Worm (Caenorhabditis elegans): Measurements from ENCODE around the gene cec-4.
A peak's percentile ranks its signal among the peaks of the same experiment; 100 is the strongest.
"Not testable (repeated sequence)": the region's sequence is repeated elsewhere in the genome, so short reads cannot be mapped to it uniquely, and the experiment has no call there.

The cec-4 gene

DNA sequence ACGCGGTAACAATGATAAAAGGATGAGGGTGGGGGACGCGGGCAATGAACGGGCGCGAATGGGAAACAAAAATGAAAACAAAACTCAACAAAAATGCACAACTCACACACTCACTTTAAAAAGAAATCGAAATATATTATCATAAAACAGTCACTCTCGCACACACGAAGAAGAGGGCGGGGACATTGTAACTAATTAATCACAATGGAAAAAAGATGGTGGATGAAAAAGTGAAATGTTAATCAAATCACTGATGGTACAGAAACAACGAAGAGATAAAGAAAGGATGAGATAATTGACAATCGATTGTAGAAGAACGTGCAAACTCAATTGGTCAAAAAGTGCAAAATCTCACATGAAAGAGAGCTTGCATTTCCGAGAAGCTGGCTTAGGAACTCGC lies 16.3 kb upstream of the cec-4 start:
- TF ChIP-seq ztf-11 (tag; optimal IDR thresholded peaks at IDR 0.05) (no peak), mbf-1 (tag; optimal IDR thresholded peaks at IDR 0.05) (no peak), ceh-16 (tag; optimal IDR thresholded peaks at IDR 0.05) (no peak), dmd-4 (tag; optimal IDR thresholded peaks at IDR 0.05) (no peak), mdl-1 (tag; optimal IDR thresholded peaks at IDR 0.05) (no peak), mab-5 (tag; optimal IDR thresholded peaks at IDR 0.05) (no peak), blmp-1 (tag; optimal IDR thresholded peaks at IDR 0.05; ENCODE audit: insufficient read depth) (no peak), nhr-12 (tag; optimal IDR thresholded peaks at IDR 0.05) (no peak), nhr-129 (tag; optimal IDR thresholded peaks at IDR 0.05) (no peak)

- TF ChIP-seq unc-55 (GFP tag; optimal IDR thresholded peaks at IDR 0.05) = peak; percentile 78
- peak; percentile 22 for TF ChIP-seq zag-1 (tag; optimal IDR thresholded peaks at IDR 0.05)
- peak in 1 of 2 experiments; percentile 66 for TF ChIP-seq lsy-2 (tag; optimal IDR thresholded peaks at IDR 0.05)
- no peak for TF ChIP-seq alr-1 (tag; optimal IDR thresholded peaks at IDR 0.05)
- TF ChIP-seq nhr-129 (tag; optimal IDR thresholded peaks at IDR 0.05) = peak; percentile 71
- TF ChIP-seq gmeb-1 (tag; optimal IDR thresholded peaks at IDR 0.05) = peak; percentile 33
- peak; percentile 53 for TF ChIP-seq lin-13 (GFP tag; optimal IDR thresholded peaks at IDR 0.05)
- TF ChIP-seq nhr-10 (tag; optimal IDR thresholded peaks at IDR 0.05) = no peak
- TF ChIP-seq Y55F3AM.14 (GFP tag; optimal IDR thresholded peaks at IDR 0.05) = no peak
- no peak for TF ChIP-seq ZK546.5 (tag; optimal IDR thresholded peaks at IDR 0.05)
- peak; percentile 67 for TF ChIP-seq C34F6.9 (tag; optimal IDR thresholded peaks at IDR 0.05)
- TF ChIP-seq nhr-237 (tag; optimal IDR thresholded peaks at IDR 0.05) = no peak
- TF ChIP-seq nhr-12 (tag; optimal IDR thresholded peaks at IDR 0.05) = no peak
- no peak for TF ChIP-seq nhr-11 (tag; optimal IDR thresholded peaks at IDR 0.05)
- TF ChIP-seq mab-5 (tag; optimal IDR thresholded peaks at IDR 0.05) = no peak
- TF ChIP-seq lin-11 (tag; optimal IDR thresholded peaks at IDR 0.05) = no peak
- no peak for TF ChIP-seq unc-62 (GFP tag; optimal IDR thresholded peaks at IDR 0.05)
- peak; percentile 60 for TF ChIP-seq sem-4 (tag; optimal IDR thresholded peaks at IDR 0.05)
- TF ChIP-seq crh-2 (tag; optimal IDR thresholded peaks at IDR 0.05) = peak; percentile 52
Observed at ce11 chrIV:7561614-7562142, 13.8 kb upstream of the cec-4 start, which contains the start of gene ima-3. TSS of gene ima-3 (minus strand) at chrIV:7561664.

DNA sequence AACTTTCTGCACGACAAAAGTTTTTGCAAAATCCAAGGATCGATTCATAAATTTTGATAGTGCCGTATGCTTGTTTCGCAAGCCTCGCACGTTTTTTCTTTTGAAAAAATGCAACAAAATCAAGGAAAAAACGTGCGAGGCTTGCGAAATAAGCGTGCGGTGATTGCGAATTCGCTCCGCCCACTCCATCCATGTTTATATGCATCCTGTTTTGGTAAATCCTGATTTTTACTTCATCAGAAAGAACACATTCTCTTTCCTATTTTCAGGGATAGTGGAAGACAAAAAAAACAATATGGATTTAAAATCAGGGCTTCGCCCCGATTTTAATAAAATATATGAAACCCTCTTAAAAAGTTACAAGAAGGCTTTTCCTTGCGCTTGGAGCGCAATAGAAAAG lies 11.7 kb upstream of the cec-4 start, which contains the start of gene F32E10.9:
TSS of gene F32E10.9 (minus strand) at position 101 of the 400 bp plus-strand sequence.
- not testable (repeated sequence) for TF ChIP-seq lsy-2, nhr-23, fos-1 (tag; optimal IDR thresholded peaks at IDR 0.05)

- TF ChIP-seq ama-1 (optimal IDR thresholded peaks at IDR 0.05) = no peak
- TF ChIP-seq mdl-1 (tag; optimal IDR thresholded peaks at IDR 0.05) = no peak
- no peak for TF ChIP-seq C34F6.9 (tag; optimal IDR thresholded peaks at IDR 0.05)
- no peak for TF ChIP-seq ZK546.5 (tag; optimal IDR thresholded peaks at IDR 0.05)
- no peak for TF ChIP-seq lin-13 (GFP tag; optimal IDR thresholded peaks at IDR 0.05)
- no peak for TF ChIP-seq mbf-1 (tag; optimal IDR thresholded peaks at IDR 0.05)
- no peak for TF ChIP-seq sem-4 (tag; optimal IDR thresholded peaks at IDR 0.05)
- no peak for TF ChIP-seq Y55F3AM.14 (GFP tag; optimal IDR thresholded peaks at IDR 0.05)
- TF ChIP-seq lin-39 (tag; optimal IDR thresholded peaks at IDR 0.05) = no peak
- TF ChIP-seq lin-11 (tag; optimal IDR thresholded peaks at IDR 0.05) = no peak
- no peak for TF ChIP-seq mab-5 (tag; optimal IDR thresholded peaks at IDR 0.05)
- TF ChIP-seq egl-27 (tag; optimal IDR thresholded peaks at IDR 0.05) = no peak
- TF ChIP-seq lsy-2 (tag; optimal IDR thresholded peaks at IDR 0.05) = no peak
- TF ChIP-seq F13H6.1 (tag; optimal IDR thresholded peaks at IDR 0.05) = no peak
- TF ChIP-seq nhr-129 (tag; optimal IDR thresholded peaks at IDR 0.05) = no peak
- TF ChIP-seq peb-1 (tag; optimal IDR thresholded peaks at IDR 0.05) = no peak
- TF ChIP-seq ztf-4 (tag; optimal IDR thresholded peaks at IDR 0.05) = no peak
- TF ChIP-seq unc-62 (GFP tag; optimal IDR thresholded peaks at IDR 0.05) = no peak
- TF ChIP-seq ceh-82 (tag; optimal IDR thresholded peaks at IDR 0.05) = no peak
Observed at ce11 chrIV:7567557-7568010, 7.9 kb upstream of the cec-4 start, which contains the start of gene F32E10.8. TSS of gene F32E10.8 (plus strand) at chrIV:7567607.

DNA sequence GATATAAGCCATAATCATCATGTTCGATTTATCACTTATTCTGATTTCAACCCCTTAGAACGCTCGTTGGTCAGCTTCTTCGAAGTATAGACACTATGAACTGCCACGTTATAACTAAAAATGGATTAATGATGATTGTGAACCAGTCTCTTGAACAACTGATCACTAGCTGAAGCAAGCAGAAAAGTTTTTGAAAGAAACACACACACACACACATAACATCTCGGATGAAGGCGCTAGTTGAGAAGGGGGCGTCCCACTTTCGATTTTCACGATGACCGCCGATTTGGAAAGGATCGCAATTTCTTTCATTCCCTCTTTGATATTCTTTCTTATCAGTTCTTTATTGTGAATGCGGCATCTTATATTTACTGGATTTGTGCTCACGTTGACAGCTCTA lies 6.9 kb upstream of the cec-4 start, which contains the start of gene clec-180:
TSS of gene clec-180 (plus strand) at position 301 of the 400 bp plus-strand sequence.
- no peak for TF ChIP-seq elt-1 (tag; optimal IDR thresholded peaks at IDR 0.05)
- no peak for TF ChIP-seq nhr-21 (tag; optimal IDR thresholded peaks at IDR 0.05)
- no peak for TF ChIP-seq alr-1 (tag; optimal IDR thresholded peaks at IDR 0.05)
- TF ChIP-seq nhr-237 (tag; optimal IDR thresholded peaks at IDR 0.05) = no peak
- TF ChIP-seq ceh-82 (tag; optimal IDR thresholded peaks at IDR 0.05) = no peak
- no peak for TF ChIP-seq dmd-4 (tag; optimal IDR thresholded peaks at IDR 0.05)
